Fruit fly (Drosophila melanogaster) whole organism, embryonic: ENCODE results near the gene CG5181.

ENCODE experiments used
- ATbp ChIP-seq: fragments of 200-800 bp; sonication (Bioruptor generic); optimal IDR thresholded peaks from 2 replicates; lab custom pipeline; 2017; ENCODE audit warnings: missing biosample characterization, mild to moderate bottlenecking, missing genetic modification characterization, missing genetic modification reagents
- Atf-2 ChIP-seq: fragments of 200-800 bp; sonication (Bioruptor generic); optimal IDR thresholded peaks from 2 replicates; lab custom pipeline; 2016; ENCODE audit warnings: missing biosample characterization, missing genetic modification characterization
- CG10979 ChIP-seq: fragments of 200-800 bp; sonication (Bioruptor generic); optimal IDR thresholded peaks from 2 replicates; lab custom pipeline; 2018; ENCODE audit warnings: missing biosample characterization, mild to moderate bottlenecking, missing genetic modification characterization, moderate library complexity
- CG11560 ChIP-seq: fragments of 200-800 bp; sonication (Bioruptor generic); IDR thresholded peaks from 3 replicates; pipeline ENCODE4 v1.3.6; 2022; ENCODE audit warnings: missing biosample characterization, missing genetic modification characterization
- CG14667 ChIP-seq: fragments of 200-800 bp; sonication (Bioruptor generic); IDR thresholded peaks from 2 replicates; pipeline ENCODE4 v1.3.6; 2022; ENCODE audit warnings: missing biosample characterization, missing genetic modification characterization
- CG17361 ChIP-seq: fragments of 200-800 bp; sonication (Bioruptor generic); IDR thresholded peaks from 3 replicates; pipeline ENCODE4 v1.3.6; 2022; ENCODE audit warnings: missing biosample characterization, missing genetic modification characterization
- CG17385 ChIP-seq: fragments of 200-800 bp; sonication (Bioruptor generic); optimal IDR thresholded peaks from 3 replicates; lab custom pipeline; 2018; ENCODE audit warnings: missing biosample characterization, mild to moderate bottlenecking, missing genetic modification characterization
- CG17568 ChIP-seq: fragments of 200-800 bp; sonication (Bioruptor generic); optimal IDR thresholded peaks from 2 replicates; lab custom pipeline; 2018; ENCODE audit warnings: missing biosample characterization, mild to moderate bottlenecking, missing genetic modification characterization, moderate library complexity
- CG17612 ChIP-seq: fragments of 200-800 bp; sonication (Bioruptor generic); IDR thresholded peaks from 2 replicates; pipeline ENCODE4 v1.3.6; 2022; ENCODE audit warnings: missing biosample characterization, missing genetic modification characterization
- CG17912 ChIP-seq: fragments of 200-800 bp; sonication (Bioruptor generic); optimal IDR thresholded peaks from 2 replicates; lab custom pipeline; 2018; ENCODE audit warnings: missing biosample characterization, mild to moderate bottlenecking, missing genetic modification characterization
- CG1792 ChIP-seq: fragments of 200-800 bp; sonication (Bioruptor generic); optimal IDR thresholded peaks from 2 replicates; lab custom pipeline; 2016; ENCODE audit warnings: missing biosample characterization, missing genetic modification characterization
- CG30431 ChIP-seq: fragments of 200-800 bp; sonication (Bioruptor generic); optimal IDR thresholded peaks from 2 replicates; lab custom pipeline; 2017; ENCODE audit warnings: missing biosample characterization, missing genetic modification characterization
- CG32532 ChIP-seq: fragments of 200-800 bp; sonication (Bioruptor generic); IDR thresholded peaks from 2 replicates; pipeline ENCODE4 v1.3.6; 2022; ENCODE audit warnings: missing biosample characterization, missing genetic modification characterization
- CG32772 ChIP-seq: fragments of 200-800 bp; sonication (Bioruptor generic); IDR thresholded peaks from 2 replicates; pipeline ENCODE4 v1.3.6; 2022; ENCODE audit warnings: missing biosample characterization, missing genetic modification characterization
- CG6791 ChIP-seq: fragments of 200-800 bp; sonication (Bioruptor generic); IDR thresholded peaks from 3 replicates; pipeline ENCODE4 v1.3.6; 2022; ENCODE audit warnings: missing biosample characterization, missing genetic modification characterization; ENCODE audit not compliant: partially characterized antibody
- CG9215 ChIP-seq: fragments of 200-800 bp; sonication (Bioruptor generic); IDR thresholded peaks from 2 replicates; pipeline ENCODE4 v1.3.6; 2022; ENCODE audit warnings: missing biosample characterization, missing genetic modification characterization
- Dref ChIP-seq: fragments of 200-800 bp; sonication (Bioruptor generic); IDR thresholded peaks from 2 replicates; pipeline ENCODE4 v1.3.6; 2022; ENCODE audit warnings: missing biosample characterization, missing genetic modification characterization
- Fer3 ChIP-seq: fragments of 200-800 bp; sonication (Bioruptor generic); optimal IDR thresholded peaks from 2 replicates; lab custom pipeline; 2018; ENCODE audit warnings: missing biosample characterization, mild to moderate bottlenecking, missing genetic modification characterization, moderate library complexity
- H15 ChIP-seq: fragments of 200-800 bp; sonication (Bioruptor generic); IDR thresholded peaks from 3 replicates; pipeline ENCODE4 v1.3.6; 2022; ENCODE audit warnings: missing biosample characterization, missing genetic modification characterization
- H2.0 ChIP-seq: fragments of 200-800 bp; sonication (Bioruptor generic); IDR thresholded peaks from 2 replicates; pipeline ENCODE4 v1.3.6; 2022; ENCODE audit warnings: missing biosample characterization, missing genetic modification characterization
- HLH4C ChIP-seq: fragments of 200-800 bp; sonication (Bioruptor generic); IDR thresholded peaks from 3 replicates; pipeline ENCODE4 v1.3.6; 2022; ENCODE audit warnings: missing biosample characterization, missing genetic modification characterization; ENCODE audit not compliant: partially characterized antibody
- Hmx ChIP-seq: fragments of 200-800 bp; sonication (Bioruptor generic); optimal IDR thresholded peaks from 2 replicates; lab custom pipeline; 2016; ENCODE audit warnings: missing biosample characterization, missing genetic modification characterization
- Mad ChIP-seq: fragments of 200-800 bp; sonication (Bioruptor generic); optimal IDR thresholded peaks from 2 replicates; lab custom pipeline; 2016; ENCODE audit warnings: missing biosample characterization, missing genetic modification characterization
- Ravus ChIP-seq: fragments of 200-800 bp; sonication (Bioruptor generic); IDR thresholded peaks from 2 replicates; pipeline ENCODE4 v1.3.6; 2022; ENCODE audit warnings: missing biosample characterization, missing genetic modification characterization
- Sin3A ChIP-seq: fragments of >200 bp; optimal IDR thresholded peaks from 2 replicates; lab custom pipeline; 2018
- Tbp ChIP-seq: fragments of >200 bp; optimal IDR thresholded peaks from 2 replicates; lab custom pipeline; 2018; ENCODE audit warnings: missing biosample characterization, missing genetic modification characterization
- Xbp1 ChIP-seq: fragments of 200-800 bp; sonication (Bioruptor generic); optimal IDR thresholded peaks from 3 replicates; lab custom pipeline; 2016; ENCODE audit warnings: missing biosample characterization, mild to moderate bottlenecking, missing genetic modification characterization
- Xrp1 ChIP-seq: fragments of 200-800 bp; sonication (Bioruptor generic); IDR thresholded peaks from 2 replicates; pipeline ENCODE4 v1.3.6; 2022; ENCODE audit warnings: missing biosample characterization, missing genetic modification characterization
- ase ChIP-seq: fragments of 200-800 bp; sonication (Bioruptor generic); IDR thresholded peaks from 3 replicates; pipeline ENCODE4 v1.3.6; 2022; ENCODE audit warnings: missing biosample characterization, missing genetic modification characterization
- ash1 ChIP-seq: fragments of 200-800 bp; sonication (Bioruptor generic); optimal IDR thresholded peaks from 2 replicates; lab custom pipeline; 2018; ENCODE audit warnings: missing biosample characterization, mild to moderate bottlenecking, missing genetic modification characterization
- cwo ChIP-seq: fragments of 200-800 bp; sonication (Bioruptor generic); optimal IDR thresholded peaks from 3 replicates; lab custom pipeline; 2017; ENCODE audit warnings: missing biosample characterization, missing genetic modification characterization, mild to moderate bottlenecking, moderate library complexity, missing genetic modification reagents
- danr ChIP-seq: fragments of 200-800 bp; sonication (Bioruptor generic); IDR thresholded peaks from 2 replicates; pipeline ENCODE4 v1.3.6; 2022; ENCODE audit warnings: missing biosample characterization, missing genetic modification characterization
- dati ChIP-seq: fragments of 200-800 bp; sonication (Bioruptor generic); IDR thresholded peaks from 2 replicates; pipeline ENCODE4 v1.3.6; 2022; ENCODE audit warnings: missing biosample characterization, missing genetic modification characterization
- dm ChIP-seq: fragments of 200-800 bp; sonication (Bioruptor generic); optimal IDR thresholded peaks from 3 replicates; lab custom pipeline; 2016; ENCODE audit warnings: missing biosample characterization, missing genetic modification characterization
- eve ChIP-seq, 2 experiments: fragments of >200 bp; optimal IDR thresholded peaks; 2 replicates each; lab custom pipeline; 2017; ENCODE audit warnings: missing biosample characterization in 2 of 2, missing genetic modification characterization in 2 of 2
- grau ChIP-seq: fragments of 200-800 bp; optimal IDR thresholded peaks from 3 replicates; lab custom pipeline; 2019; ENCODE audit warnings: missing biosample characterization, mild to moderate bottlenecking, missing genetic modification characterization, moderate library complexity
- inv ChIP-seq: fragments of 200-800 bp; sonication (Bioruptor generic); IDR thresholded peaks from 2 replicates; pipeline ENCODE4 v1.3.6; 2022; ENCODE audit warnings: missing biosample characterization, missing genetic modification characterization; ENCODE audit not compliant: partially characterized antibody
- jing ChIP-seq: fragments of 200-800 bp; sonication (Bioruptor generic); optimal IDR thresholded peaks from 2 replicates; lab custom pipeline; 2018; ENCODE audit warnings: missing biosample characterization, mild to moderate bottlenecking, missing genetic modification characterization
- mam ChIP-seq: fragments of 200-800 bp; sonication (Bioruptor generic); optimal IDR thresholded peaks from 3 replicates; lab custom pipeline; 2016; ENCODE audit warnings: missing biosample characterization, missing genetic modification characterization
- mirr ChIP-seq: fragments of 200-800 bp; sonication (Bioruptor generic); optimal IDR thresholded peaks from 3 replicates; lab custom pipeline; 2018; ENCODE audit warnings: missing biosample characterization, mild to moderate bottlenecking, missing genetic modification characterization
- org-1 ChIP-seq: fragments of 200-800 bp; sonication (Bioruptor generic); optimal IDR thresholded peaks from 2 replicates; lab custom pipeline; 2017; ENCODE audit warnings: missing biosample characterization, missing genetic modification characterization
- pros ChIP-seq: fragments of 200-800 bp; sonication (Bioruptor generic); optimal IDR thresholded peaks from 3 replicates; lab custom pipeline; 2019; ENCODE audit warnings: missing biosample characterization, mild to moderate bottlenecking, missing genetic modification characterization, moderate library complexity
- psq ChIP-seq: fragments of 200-800 bp; sonication (Bioruptor generic); optimal IDR thresholded peaks from 2 replicates; lab custom pipeline; 2017; ENCODE audit warnings: missing biosample characterization, missing genetic modification characterization
- ro ChIP-seq: fragments of 200-800 bp; sonication (Bioruptor generic); IDR thresholded peaks from 2 replicates; pipeline ENCODE4 v1.3.6; 2022; ENCODE audit warnings: missing biosample characterization, missing genetic modification characterization
- salm ChIP-seq: fragments of 200-800 bp; sonication (Bioruptor generic); optimal IDR thresholded peaks from 2 replicates; lab custom pipeline; 2018; ENCODE audit warnings: missing biosample characterization, mild to moderate bottlenecking, missing genetic modification characterization
- schlank ChIP-seq: fragments of 200-800 bp; sonication (Bioruptor generic); optimal IDR thresholded peaks from 2 replicates; lab custom pipeline; 2018; ENCODE audit warnings: missing biosample characterization, mild to moderate bottlenecking, missing genetic modification characterization
- sd ChIP-seq: fragments of 200-800 bp; sonication (Bioruptor generic); optimal IDR thresholded peaks from 3 replicates; lab custom pipeline; 2018; ENCODE audit warnings: missing biosample characterization, mild to moderate bottlenecking, missing genetic modification characterization, moderate library complexity
- so ChIP-seq: fragments of 200-800 bp; sonication (Bioruptor generic); IDR thresholded peaks from 3 replicates; pipeline ENCODE4 v1.3.6; 2022; ENCODE audit warnings: missing biosample characterization, missing genetic modification characterization
- sr ChIP-seq: fragments of 200-800 bp; sonication (Bioruptor generic); IDR thresholded peaks from 3 replicates; pipeline ENCODE4 v1.3.6; 2022; ENCODE audit warnings: missing biosample characterization, missing genetic modification characterization
- wor ChIP-seq: fragments of 200-800 bp; sonication (Bioruptor generic); IDR thresholded peaks from 2 replicates; pipeline ENCODE4 v1.3.6; 2022; ENCODE audit warnings: missing biosample characterization, missing genetic modification characterization

The CG5181 gene

DNA sequence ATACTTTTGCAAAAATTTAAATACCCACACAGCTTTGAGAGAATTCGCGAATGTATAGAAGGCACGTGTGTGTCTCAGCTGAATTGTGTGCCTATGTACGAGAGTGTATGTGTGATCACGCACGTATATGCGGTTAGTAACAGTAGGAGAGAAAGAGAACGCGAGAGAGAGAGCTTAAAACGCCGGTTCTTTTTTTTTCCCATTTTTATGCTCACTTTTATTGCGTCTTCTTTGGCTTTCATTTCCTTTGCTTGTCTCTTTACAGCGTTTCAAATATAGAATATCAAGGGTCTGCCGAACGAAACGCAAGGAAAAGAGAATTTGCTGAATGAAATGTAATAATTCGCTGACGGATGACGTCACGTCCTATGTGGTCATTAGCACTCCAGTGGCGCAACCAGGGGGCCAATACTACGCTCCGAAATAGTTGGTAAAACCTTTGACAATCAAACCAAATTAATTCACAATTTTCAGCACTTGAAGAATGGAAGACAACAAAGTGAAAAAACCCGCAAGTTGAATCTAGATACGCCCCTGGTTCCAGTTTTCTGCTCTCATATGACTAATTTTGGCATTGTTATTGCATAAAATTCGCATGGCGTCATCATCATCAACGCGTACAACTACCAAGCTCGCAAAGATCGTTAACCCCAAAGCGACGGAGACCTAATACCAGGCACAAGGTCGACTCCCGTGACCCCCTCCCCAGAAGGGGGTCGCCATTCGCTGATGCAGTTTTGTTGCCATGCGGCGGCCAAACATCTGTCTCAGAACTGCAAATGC, 15.5 kb upstream of the CG5181 start (continued):
- TF ChIP-seq eve (GFP tag; optimal IDR thresholded peaks at IDR 0.05; lab: Kevin White, UChicago): peak in 1 of 2 experiments; percentile 34
- TF ChIP-seq ATbp (GFP tag; lab: Kevin White, UChicago): no peak
- no peak for TF ChIP-seq CG1792
- 0 out of 3 replicates have a peak, but pooled peaks have one; percentile 8 for TF ChIP-seq ase (GFP tag; lab: Robert Waterston, UW)
- TF ChIP-seq Ravus (GFP tag; lab: Robert Waterston, UW): peak; percentile 52
- no peak for TF ChIP-seq CG10979 (tag; lab: Kevin White, UChicago)
- peak; percentile 19 for TF ChIP-seq Atf-2
- TF ChIP-seq CG30431 (GFP tag; lab: Kevin White, UChicago): no peak
- TF ChIP-seq grau (tag; lab: Kevin White, UChicago): peak; percentile 64
- TF ChIP-seq ash1 (GFP tag; lab: Kevin White, UChicago): no peak
- no peak for TF ChIP-seq CG17912 (GFP tag; lab: Kevin White, UChicago)
- TF ChIP-seq mam: peak; percentile 90
- no peak for TF ChIP-seq Mad (GFP tag; lab: Kevin White, UChicago)
- TF ChIP-seq CG9215: peak; percentile 83
- no peak for TF ChIP-seq HLH4C (GFP tag; lab: Robert Waterston, UW)
- TF ChIP-seq wor (GFP tag; lab: Robert Waterston, UW): no peak
- TF ChIP-seq CG17361: no peak
- TF ChIP-seq cwo (GFP tag; lab: Kevin White, UChicago): peak; percentile 8
- TF ChIP-seq CG32532 (GFP tag; lab: Robert Waterston, UW): peak; percentile 93
- TF ChIP-seq Sin3A (lab: Kevin White, UChicago): no peak
- peak; percentile 8 for TF ChIP-seq CG17385 (GFP tag; lab: Kevin White, UChicago)
- peak; percentile 31; the same call in 1 of the 2 replicates for TF ChIP-seq CG14667
- peak; percentile 53; the same call in 1 of the 2 replicates for TF ChIP-seq CG17612
- TF ChIP-seq CG6791 (GFP tag; lab: Robert Waterston, UW): no peak
- TF ChIP-seq CG11560 (tag; lab: Robert Waterston, UW): no peak
- TF ChIP-seq Xbp1 (GFP tag; lab: Kevin White, UChicago): peak; percentile 43
- TF ChIP-seq Dref: 0 out of 2 replicates have a peak, but pooled peaks have one; percentile 31
- TF ChIP-seq sd (tag; lab: Kevin White, UChicago): peak; percentile 46
- TF ChIP-seq sr (GFP tag; lab: Robert Waterston, UW): no peak
- TF ChIP-seq CG32772 (GFP tag; lab: Robert Waterston, UW): peak; percentile 43; the same call in 1 of the 2 replicates
- TF ChIP-seq Tbp (GFP tag; lab: Kevin White, UChicago): no peak
- peak; percentile 33; the same call in 1 of the 2 replicates for TF ChIP-seq dati (GFP tag; lab: Robert Waterston, UW)
- peak; percentile 70 for TF ChIP-seq Fer3 (tag; lab: Kevin White, UChicago)
- TF ChIP-seq salm (tag; lab: Kevin White, UChicago): no peak
- TF ChIP-seq H2.0 (GFP tag; lab: Robert Waterston, UW): peak; percentile 37; the same call in 1 of the 2 replicates
- no peak for TF ChIP-seq ro (GFP tag; lab: Robert Waterston, UW)
- TF ChIP-seq psq: peak; percentile 17
- TF ChIP-seq dm (GFP tag; lab: Kevin White, UChicago): no peak
- no peak for TF ChIP-seq mirr (GFP tag; lab: Kevin White, UChicago)
- TF ChIP-seq so: peak; percentile 43; the same call in 1 of the 3 replicates
- no peak for TF ChIP-seq inv (GFP tag; lab: Robert Waterston, UW)
- peak; percentile 51 for TF ChIP-seq org-1 (GFP tag; lab: Kevin White, UChicago)
- TF ChIP-seq CG17568 (GFP tag; lab: Kevin White, UChicago): peak; percentile 16
- TF ChIP-seq pros (GFP tag; lab: Kevin White, UChicago): no peak
- TF ChIP-seq Hmx (GFP tag; lab: Kevin White, UChicago): no peak
- no peak for TF ChIP-seq jing
- TF ChIP-seq schlank (tag; lab: Kevin White, UChicago): peak; percentile 84
- TF ChIP-seq H15 (GFP tag; lab: Robert Waterston, UW): 0 out of 3 replicates have a peak, but pooled peaks have one; percentile 20
- no peak for TF ChIP-seq danr
- peak; percentile 22; the same call in 1 of the 2 replicates for TF ChIP-seq Xrp1 (GFP tag; lab: Robert Waterston, UW)
